Worm (Caenorhabditis elegans): ENCODE measurements around the gene T20D4.19.
A peak's percentile ranks its signal among the peaks of the same experiment; 100 is the strongest.

DNA sequence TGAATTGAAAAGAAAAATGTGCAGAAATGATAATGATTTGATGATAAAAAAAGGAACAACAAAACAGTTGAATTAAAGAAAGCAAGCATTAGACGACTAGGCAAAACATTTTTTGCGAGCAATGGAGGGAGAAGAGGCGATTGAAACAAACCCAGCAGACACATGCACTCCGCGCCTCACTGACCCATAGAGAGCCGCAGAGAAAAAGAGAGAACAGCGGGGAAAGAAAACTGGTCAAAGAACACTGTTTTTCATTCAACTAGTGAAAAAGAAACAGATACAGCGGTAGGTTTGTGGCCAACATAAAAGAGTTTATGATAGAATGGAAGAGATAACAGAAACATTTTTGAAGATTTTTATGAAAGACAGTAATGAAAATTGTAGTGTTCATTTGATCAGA, 43.1 kb downstream of the T20D4.19 start:
- TF ChIP-seq lin-39 (tag; optimal IDR thresholded peaks at IDR 0.05), result no peak
- no peak for TF ChIP-seq lin-13 (GFP tag; optimal IDR thresholded peaks at IDR 0.05)
- peak; percentile 17 for TF ChIP-seq egl-27 (tag; optimal IDR thresholded peaks at IDR 0.05)
- TF ChIP-seq aly-2 (tag; optimal IDR thresholded peaks at IDR 0.05), result no peak
- TF ChIP-seq sma-9 (GFP tag; optimal IDR thresholded peaks at IDR 0.05), result peak; percentile 91
- no peak for TF ChIP-seq sma-9 (tag; optimal IDR thresholded peaks at IDR 0.05)
- TF ChIP-seq mdl-1 (tag; optimal IDR thresholded peaks at IDR 0.05), result no peak
- TF ChIP-seq dmd-4 (tag; optimal IDR thresholded peaks at IDR 0.05), result no peak
- TF ChIP-seq crh-2 (tag; optimal IDR thresholded peaks at IDR 0.05), result no peak
- no peak for TF ChIP-seq gmeb-1 (tag; optimal IDR thresholded peaks at IDR 0.05)
- TF ChIP-seq fos-1 (tag; optimal IDR thresholded peaks at IDR 0.05), result peak; percentile 29
- TF ChIP-seq nhr-11 (tag; optimal IDR thresholded peaks at IDR 0.05), result no peak
- no peak for TF ChIP-seq unc-62 (GFP tag; optimal IDR thresholded peaks at IDR 0.05)
- TF ChIP-seq unc-39 (tag; optimal IDR thresholded peaks at IDR 0.05), result no peak
- no peak for TF ChIP-seq snpc-4 (tag; optimal IDR thresholded peaks at IDR 0.05)
